Worm (Caenorhabditis elegans): ENCODE results near the gene C39D10.5.

DNA sequence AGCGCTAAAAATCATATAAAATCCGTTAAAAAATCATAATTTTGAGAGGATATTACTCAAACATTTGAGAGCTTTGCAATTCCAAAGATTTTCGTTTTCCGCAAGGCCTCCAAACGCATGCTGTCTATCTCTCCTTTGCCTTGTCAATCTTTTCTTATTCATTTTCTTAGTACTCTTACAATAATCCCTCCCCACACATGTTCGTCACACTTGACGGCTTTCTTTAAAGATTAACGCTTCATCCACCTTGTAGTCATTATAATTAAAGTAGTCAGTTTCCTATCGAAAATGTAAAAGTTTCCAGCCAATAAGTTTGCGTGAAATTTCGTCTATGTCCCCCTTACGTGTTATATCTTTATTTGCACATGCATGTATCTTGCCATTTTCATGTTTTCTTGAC lies 8.0 kb upstream of the C39D10.5 start:
- TF ChIP-seq pqm-1 (tag; optimal IDR thresholded peaks at IDR 0.05): no peak
- no peak for TF ChIP-seq C38D4.7 (GFP tag; optimal IDR thresholded peaks at IDR 0.05)
- no peak for TF ChIP-seq ceh-6 (GFP tag; optimal IDR thresholded peaks at IDR 0.05)
